Fruit fly (Drosophila melanogaster): ENCODE results near the gene btn.

The btn gene

dm6 chr3R:22587419-22587963 lies 1.1 kb upstream of the btn start, which contains the start of gene Efa6 (continued):
- peak; percentile 96 for TF ChIP-seq BEAF-32 (GFP tag; optimal IDR thresholded peaks at IDR 0.05)
- no peak for TF ChIP-seq Lpt (GFP tag; optimal IDR thresholded peaks at IDR 0.05)
- no peak for TF ChIP-seq CG8359 (GFP tag; optimal IDR thresholded peaks at IDR 0.05; ENCODE audit: borderline replicate concordance)
- peak; percentile 51 for TF ChIP-seq bcd (GFP tag; optimal IDR thresholded peaks at IDR 0.05)
- peak; percentile 13 for TF ChIP-seq run (tag; optimal IDR thresholded peaks at IDR 0.05)
- TF ChIP-seq CG10654 (GFP tag; optimal IDR thresholded peaks at IDR 0.05): peak; percentile 19
- TF ChIP-seq CG13123 (GFP tag; optimal IDR thresholded peaks at IDR 0.05): peak; percentile 34
- TF ChIP-seq CG8290 (GFP tag; optimal IDR thresholded peaks at IDR 0.05): peak; percentile 50
- TF ChIP-seq CG8290 (tag; optimal IDR thresholded peaks at IDR 0.05): peak in 1 of 2 experiments; percentile 44
- peak; percentile 30 for TF ChIP-seq Bteb2 (GFP tag; optimal IDR thresholded peaks at IDR 0.05)
- no peak for TF ChIP-seq Oaz (GFP tag; IDR thresholded peaks at IDR 0.05)
- TF ChIP-seq CG18476 (GFP tag; optimal IDR thresholded peaks at IDR 0.05): peak; percentile 47
- TF ChIP-seq CG4820 (GFP tag; optimal IDR thresholded peaks at IDR 0.05): peak; percentile 55
- no peak for TF ChIP-seq Neu2 (GFP tag; optimal IDR thresholded peaks at IDR 0.05; ENCODE audit: borderline replicate concordance)
- TF ChIP-seq slbo (GFP tag; IDR thresholded peaks at IDR 0.05): peak; percentile 53
- TF ChIP-seq Ssrp (tag; optimal IDR thresholded peaks at IDR 0.05): no peak
- TF ChIP-seq CG3281 (GFP tag; optimal IDR thresholded peaks at IDR 0.05): peak; percentile 25
- peak in 1 of 2 experiments; percentile 8 for TF ChIP-seq Hr51 (GFP tag; optimal IDR thresholded peaks at IDR 0.05)
- no peak for TF ChIP-seq CG32772 (GFP tag; IDR thresholded peaks at IDR 0.05)
- peak; percentile 21 for TF ChIP-seq CG7556 (GFP tag; optimal IDR thresholded peaks at IDR 0.05)
- no peak for TF ChIP-seq sim (GFP tag; IDR thresholded peaks at IDR 0.05)
- no peak for TF ChIP-seq CG17612 (GFP tag; IDR thresholded peaks at IDR 0.05)
- no peak for TF ChIP-seq CG11723 (GFP tag; optimal IDR thresholded peaks at IDR 0.05)
- no peak for TF ChIP-seq pfk (GFP tag; optimal IDR thresholded peaks at IDR 0.05)
- peak; percentile 43 for TF ChIP-seq CG13894 (tag; optimal IDR thresholded peaks at IDR 0.05)
- TF ChIP-seq gce (GFP tag; IDR thresholded peaks at IDR 0.05): no peak
- no peak for TF ChIP-seq sr (GFP tag; IDR thresholded peaks at IDR 0.05)
- TF ChIP-seq dm (GFP tag; optimal IDR thresholded peaks at IDR 0.05): peak; percentile 2
- 0 out of 2 replicates have a peak, but pooled peaks have one; percentile 30 for TF ChIP-seq Rfx (GFP tag; IDR thresholded peaks at IDR 0.05)
- TF ChIP-seq CG6689 (GFP tag; IDR thresholded peaks at IDR 0.05): no peak
- peak; percentile 92 for TF ChIP-seq Bgb (GFP tag; IDR thresholded peaks at IDR 0.05; ENCODE audit: partially characterized antibody)
- TF ChIP-seq bigmax (GFP tag; optimal IDR thresholded peaks at IDR 0.05): no peak
- TF ChIP-seq Abd-B (GFP tag; optimal IDR thresholded peaks at IDR 0.05): peak; percentile 45
- TF ChIP-seq insv (GFP tag; optimal IDR thresholded peaks at IDR 0.05): peak in 1 of 2 experiments; percentile 14
- peak; percentile 98 for TF ChIP-seq sna (GFP tag; IDR thresholded peaks at IDR 0.05; ENCODE audit: partially characterized antibody)
- TF ChIP-seq CG17186 (GFP tag; optimal IDR thresholded peaks at IDR 0.05): peak; percentile 46
- peak; percentile 29; the same call in 1 of the 2 replicates for TF ChIP-seq cas (GFP tag; IDR thresholded peaks at IDR 0.05)
- no peak for TF ChIP-seq CG12744 (GFP tag; optimal IDR thresholded peaks at IDR 0.05)
- TF ChIP-seq CG6654 (GFP tag; optimal IDR thresholded peaks at IDR 0.05): no peak
- TF ChIP-seq CG5953 (GFP tag; IDR thresholded peaks at IDR 0.05): no peak
- peak; percentile 83 for TF ChIP-seq hb (GFP tag; IDR thresholded peaks at IDR 0.05; ENCODE audit: partially characterized antibody)
- TF ChIP-seq odd (GFP tag; optimal IDR thresholded peaks at IDR 0.05): no peak
- peak; percentile 91 for TF ChIP-seq sens (GFP tag)
- no peak for TF ChIP-seq CG7987 (GFP tag; optimal IDR thresholded peaks at IDR 0.05)
- peak; percentile 5 for TF ChIP-seq caup (GFP tag; optimal IDR thresholded peaks at IDR 0.05; ENCODE audit: severe bottlenecking)
- TF ChIP-seq D19B (GFP tag; optimal IDR thresholded peaks at IDR 0.05): no peak
- peak; percentile 97 for TF ChIP-seq Scr (GFP tag; IDR thresholded peaks at IDR 0.05; ENCODE audit: partially characterized antibody)
- TF ChIP-seq tio (GFP tag; optimal IDR thresholded peaks at IDR 0.05): no peak
- peak; percentile 11 to 30 for TF ChIP-seq bsh (GFP tag; optimal IDR thresholded peaks at IDR 0.05)
- TF ChIP-seq CG7928 (GFP tag; optimal IDR thresholded peaks at IDR 0.05): peak; percentile 23

Measured in whole organism, embryonic.